Worm (Caenorhabditis elegans) whole organism, L3 larva: Measurements from ENCODE around the gene ucp-4.
A peak's percentile ranks its signal among the peaks of the same experiment; 100 is the strongest.

Experiments used
- R02D3.7 ChIP-seq: fragments of 150-350 bp; optimal IDR thresholded peaks from 2 replicates; lab custom pipeline; 2014; ENCODE audit warnings: missing biosample characterization, missing genetic modification characterization
- ZK546.5 ChIP-seq: sonication (generic microtip); optimal IDR thresholded peaks from 2 replicates; lab custom pipeline; 2017; ENCODE audit warnings: missing biosample characterization, missing genetic modification characterization
- aly-2 ChIP-seq: fragments of 150-350 bp; optimal IDR thresholded peaks from 2 replicates; lab custom pipeline; 2014; ENCODE audit warnings: missing biosample characterization, missing genetic modification characterization
- ceh-28 ChIP-seq: fragments of 150-350 bp; optimal IDR thresholded peaks from 2 replicates; lab custom pipeline; 2014; ENCODE audit warnings: missing biosample characterization, missing genetic modification reagents, missing genetic modification characterization
- egl-27 ChIP-seq: sonication (generic microtip); optimal IDR thresholded peaks from 4 replicates; lab custom pipeline; 2017; ENCODE audit warnings: missing biosample characterization, missing genetic modification reagents, missing genetic modification characterization
- egl-5 ChIP-seq: fragments of 150-350 bp; optimal IDR thresholded peaks from 2 replicates; lab custom pipeline; 2017; ENCODE audit warnings: missing biosample characterization, missing genetic modification reagents, missing genetic modification characterization, inconsistent platforms
- elt-2 ChIP-seq: sonication (generic microtip); optimal IDR thresholded peaks from 2 replicates; lab custom pipeline; 2016; ENCODE audit warnings: missing genetic modification reagents, mild to moderate bottlenecking, missing genetic modification characterization, missing compliant biosample characterization
- eor-1 ChIP-seq, 2 experiments: fragments of 150-350 bp; optimal IDR thresholded peaks; 2 replicates each; lab custom pipeline; 2014 to 2018; ENCODE audit warnings: missing biosample characterization in 2 of 2, missing genetic modification characterization in 2 of 2
- fkh-2 ChIP-seq: fragments of 150-350 bp; optimal IDR thresholded peaks from 2 replicates; lab custom pipeline; 2014; ENCODE audit warnings: missing biosample characterization, missing genetic modification reagents, missing genetic modification characterization
- fos-1 ChIP-seq: fragments of 150-350 bp; optimal IDR thresholded peaks from 2 replicates; lab custom pipeline; 2014; ENCODE audit warnings: missing biosample characterization, missing genetic modification characterization
- hmg-11 ChIP-seq: sonication (generic microtip); optimal IDR thresholded peaks from 2 replicates; lab custom pipeline; 2016; ENCODE audit warnings: missing genetic modification characterization, missing compliant biosample characterization
- lin-15B ChIP-seq: fragments of 150-350 bp; optimal IDR thresholded peaks from 2 replicates; lab custom pipeline; 2014; ENCODE audit warnings: missing biosample characterization, missing genetic modification characterization
- lin-39 ChIP-seq: fragments of 150-350 bp; optimal IDR thresholded peaks from 2 replicates; lab custom pipeline; 2018; ENCODE audit warnings: missing biosample characterization, missing genetic modification reagents, missing genetic modification characterization
- mml-1 ChIP-seq: fragments of 150-350 bp; sonication (generic microtip); optimal IDR thresholded peaks from 3 replicates; lab custom pipeline; 2014; ENCODE audit warnings: missing biosample characterization, missing genetic modification characterization
- nfya-1 ChIP-seq: sonication (generic microtip); optimal IDR thresholded peaks from 2 replicates; lab custom pipeline; 2017; ENCODE audit warnings: missing genetic modification characterization, mild to moderate bottlenecking, missing compliant biosample characterization, antibody characterized with exemption, moderate library complexity; ENCODE audit not compliant: insufficient read depth
- nhr-12 ChIP-seq: fragments of 150-350 bp; optimal IDR thresholded peaks from 2 replicates; lab custom pipeline; 2014; ENCODE audit warnings: missing biosample characterization, missing genetic modification characterization
- nhr-237 ChIP-seq: fragments of 150-350 bp; optimal IDR thresholded peaks from 2 replicates; lab custom pipeline; 2014; ENCODE audit warnings: missing biosample characterization, missing genetic modification characterization
- nhr-25 ChIP-seq: sonication (generic microtip); optimal IDR thresholded peaks from 2 replicates; lab custom pipeline; 2017; ENCODE audit warnings: missing biosample characterization, missing genetic modification characterization
- nhr-43 ChIP-seq: sonication (generic microtip); optimal IDR thresholded peaks from 2 replicates; lab custom pipeline; 2016; ENCODE audit warnings: mild to moderate bottlenecking, missing genetic modification characterization, missing compliant biosample characterization; ENCODE audit not compliant: poor library complexity, severe bottlenecking
- nhr-67 ChIP-seq: fragments of 150-350 bp; optimal IDR thresholded peaks from 2 replicates; lab custom pipeline; 2014; ENCODE audit warnings: missing biosample characterization, missing genetic modification characterization
- nhr-77 ChIP-seq: fragments of 150-350 bp; optimal IDR thresholded peaks from 2 replicates; lab custom pipeline; 2014; ENCODE audit warnings: missing biosample characterization, missing genetic modification characterization
- pha-4 ChIP-seq: fragments of 150-350 bp; optimal IDR thresholded peaks from 2 replicates; lab custom pipeline; 2014; ENCODE audit warnings: missing biosample characterization, missing genetic modification reagents, missing genetic modification characterization
- pqm-1 ChIP-seq: fragments of 150-350 bp; optimal IDR thresholded peaks from 2 replicates; lab custom pipeline; 2017; ENCODE audit warnings: missing biosample characterization, missing genetic modification characterization, inconsistent platforms
- sea-2 ChIP-seq: fragments of 150-350 bp; sonication (generic microtip); optimal IDR thresholded peaks from 4 replicates; lab custom pipeline; 2014; ENCODE audit warnings: missing biosample characterization, missing genetic modification reagents, missing genetic modification characterization
- skn-1 ChIP-seq: fragments of 150-350 bp; optimal IDR thresholded peaks from 2 replicates; lab custom pipeline; 2014; ENCODE audit warnings: missing biosample characterization, missing genetic modification characterization
- snpc-4 ChIP-seq: fragments of 150-350 bp; optimal IDR thresholded peaks from 2 replicates; lab custom pipeline; 2014; ENCODE audit warnings: missing biosample characterization, missing genetic modification characterization
- tbx-2 ChIP-seq: sonication (generic microtip); optimal IDR thresholded peaks from 2 replicates; lab custom pipeline; 2016; ENCODE audit warnings: mild to moderate bottlenecking, missing genetic modification characterization, missing compliant biosample characterization
- unc-62 ChIP-seq: fragments of 150-350 bp; sonication (generic microtip); optimal IDR thresholded peaks from 4 replicates; lab custom pipeline; 2014; ENCODE audit warnings: missing biosample characterization, missing genetic modification reagents, missing genetic modification characterization
- zag-1 ChIP-seq: fragments of 150-350 bp; optimal IDR thresholded peaks from 2 replicates; lab custom pipeline; 2014; ENCODE audit warnings: missing biosample characterization, missing genetic modification characterization
- ztf-11 ChIP-seq: fragments of 150-350 bp; optimal IDR thresholded peaks from 2 replicates; lab custom pipeline; 2014; ENCODE audit warnings: missing biosample characterization, missing genetic modification characterization
- ztf-4 ChIP-seq: fragments of 150-350 bp; optimal IDR thresholded peaks from 2 replicates; lab custom pipeline; 2014; ENCODE audit warnings: missing biosample characterization, missing genetic modification characterization

The ucp-4 gene

DNA sequence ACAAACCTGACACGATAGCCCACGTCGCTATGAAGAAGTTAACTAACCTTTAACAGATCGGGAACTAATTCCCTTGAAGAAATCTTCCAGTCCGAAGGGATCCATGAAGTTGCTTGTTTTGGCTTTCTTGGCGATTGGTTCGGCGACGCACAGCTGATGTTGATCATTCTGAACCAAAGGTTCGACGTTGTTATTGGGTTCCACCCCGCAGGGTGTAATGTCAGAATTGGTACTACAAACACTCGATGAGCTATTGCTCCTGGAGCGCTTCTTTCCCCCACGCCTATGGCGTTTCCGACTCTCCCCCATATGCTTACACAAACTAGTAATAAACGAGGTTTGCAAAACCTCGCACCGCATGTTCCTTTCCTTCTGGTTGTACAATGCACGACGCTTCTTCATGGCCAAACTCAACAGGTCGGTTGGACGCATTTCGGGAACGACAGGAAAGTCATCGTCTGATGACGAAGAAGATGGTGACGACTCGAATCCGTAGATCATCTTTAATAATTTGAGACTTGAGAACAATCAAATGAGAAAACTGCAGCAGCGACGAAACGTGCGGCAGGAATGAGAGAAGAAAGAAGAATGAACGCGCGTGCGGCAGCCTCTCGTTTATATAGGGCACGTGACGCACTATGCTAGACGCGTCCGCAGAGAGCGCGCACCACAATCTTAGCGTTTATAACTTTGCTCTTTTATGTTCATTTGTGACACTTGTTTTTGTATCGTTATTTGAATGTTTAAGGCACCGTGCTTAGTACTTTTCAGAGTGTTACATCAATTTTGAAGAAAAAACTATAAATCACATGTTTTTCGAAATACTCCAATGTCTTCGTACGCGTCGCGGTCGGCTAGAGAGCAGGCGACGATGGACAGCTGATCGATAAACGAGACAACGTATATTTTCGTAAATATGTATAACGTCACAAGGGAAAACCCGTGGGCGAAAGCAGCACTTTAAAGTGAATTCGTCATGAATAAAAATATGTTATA, 9.8 kb downstream of the ucp-4 start, which contains the start of gene tos-1 (continued):
- peak; percentile 86 for TF ChIP-seq ztf-4 (tag; lab: Kevin White, UChicago)
- peak; percentile 94 for TF ChIP-seq tbx-2 (tag; lab: Kevin White, UChicago)
- no peak for TF ChIP-seq fkh-2
- TF ChIP-seq egl-5 (tag; lab: Kevin White, UChicago) = peak; percentile 96
- peak; percentile 90 for TF ChIP-seq nfya-1
- TF ChIP-seq zag-1 (tag; lab: Kevin White, UChicago) = peak; percentile 64
- TF ChIP-seq sea-2 (GFP tag; lab: Kevin White, UChicago) = peak; percentile 90
- peak; percentile 93 for TF ChIP-seq R02D3.7 (tag; lab: Kevin White, UChicago)
- TF ChIP-seq, all 47 proteins: peak for 39

- TF ChIP-seq mml-1 (tag; lab: Kevin White, UChicago) = no peak
- TF ChIP-seq lin-39 = peak; percentile 12
- peak; percentile 62 for TF ChIP-seq nhr-25 (tag; lab: Kevin White, UChicago)
- no peak for TF ChIP-seq snpc-4 (tag; lab: Kevin White, UChicago)
- peak; percentile 94 for TF ChIP-seq ceh-28 (tag; lab: Kevin White, UChicago)
- TF ChIP-seq pqm-1 (tag; lab: Kevin White, UChicago) = no peak
- TF ChIP-seq pha-4 (tag; lab: Kevin White, UChicago) = peak; percentile 85
- TF ChIP-seq hmg-11 (tag; lab: Kevin White, UChicago) = no peak
- TF ChIP-seq skn-1 = peak; percentile 61
- TF ChIP-seq nfya-1 = peak; percentile 82
- peak; percentile 54 for TF ChIP-seq egl-5 (tag; lab: Kevin White, UChicago)
- peak; percentile 96 for TF ChIP-seq R02D3.7 (tag; lab: Kevin White, UChicago)
- peak; percentile 64 for TF ChIP-seq lin-15B (tag; lab: Kevin White, UChicago)
- TF ChIP-seq elt-2 (tag; lab: Kevin White, UChicago) = no peak
- TF ChIP-seq nhr-237 (tag; lab: Kevin White, UChicago) = no peak
- no peak for TF ChIP-seq eor-1 (tag; optimal IDR thresholded peaks at IDR 0.05; lab: Kevin White, UChicago)
These were observed 12.7 kb downstream of the ucp-4 start, which contains the start of the genes K07B1.7 and try-5 for ce11 chrV:9346804-9347203. Gene K07B1.7 (minus strand): TSS chrV:9346962. Gene try-5 (plus strand): TSS chrV:9347044.

ce11 chrV:9349687-9350086, 15.6 kb downstream of the ucp-4 start, which contains the start of gene srx-47:
Gene srx-47 (plus strand): TSS chrV:9349987.
- TF ChIP-seq eor-1 (tag; optimal IDR thresholded peaks at IDR 0.05; lab: Kevin White, UChicago) (no peak), ztf-11 (tag; lab: Kevin White, UChicago) (no peak), nhr-67 (tag; lab: Kevin White, UChicago) (no peak), zag-1 (tag; lab: Kevin White, UChicago) (no peak), fos-1 (tag; lab: Kevin White, UChicago) (no peak), hmg-11 (tag; lab: Kevin White, UChicago) (no peak), nhr-77 (tag; lab: Kevin White, UChicago) (no peak), egl-27 (no peak), nhr-237 (tag; lab: Kevin White, UChicago) (no peak), skn-1 (no peak), lin-39 (no peak), snpc-4 (tag; lab: Kevin White, UChicago) (no peak), aly-2 (tag; lab: Kevin White, UChicago) (no peak), unc-62 (GFP tag; lab: Kevin White, UChicago) (no peak), elt-2 (tag; lab: Kevin White, UChicago) (no peak), nhr-43 (no peak), ZK546.5 (no peak)
- TF ChIP-seq, all 47 proteins: peak for 0

DNA sequence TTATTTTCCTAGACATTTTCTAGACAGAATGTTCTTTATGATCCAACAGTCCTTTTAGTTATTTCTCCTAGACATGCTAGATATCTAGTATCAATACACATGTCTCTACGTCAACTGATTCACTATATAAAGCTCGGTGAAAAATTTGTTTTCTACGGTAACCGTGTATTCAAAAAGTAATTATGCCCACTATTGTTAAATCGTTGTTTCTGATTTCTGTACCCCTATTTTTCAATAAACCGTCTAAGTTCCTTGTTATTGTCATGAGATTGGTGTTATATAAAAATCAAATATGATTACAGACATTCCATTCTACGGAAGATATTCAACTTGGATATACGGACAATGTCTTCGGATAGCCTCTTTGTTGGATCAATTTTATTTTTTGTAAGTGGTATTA, 18.8 kb downstream of the ucp-4 start, which contains the start of gene srx-46:
srx-46 (plus strand) TSS at position 301 of the 400 bp plus-strand sequence.
- TF ChIP-seq sea-2 (GFP tag; lab: Kevin White, UChicago) (no peak), tbx-2 (tag; lab: Kevin White, UChicago) (no peak), ztf-11 (tag; lab: Kevin White, UChicago) (no peak), nhr-12 (no peak), lin-15B (tag; lab: Kevin White, UChicago) (no peak)
